Worm (Caenorhabditis elegans): ENCODE data around the gene hpr-17.

Gene hpr-17

DNA sequence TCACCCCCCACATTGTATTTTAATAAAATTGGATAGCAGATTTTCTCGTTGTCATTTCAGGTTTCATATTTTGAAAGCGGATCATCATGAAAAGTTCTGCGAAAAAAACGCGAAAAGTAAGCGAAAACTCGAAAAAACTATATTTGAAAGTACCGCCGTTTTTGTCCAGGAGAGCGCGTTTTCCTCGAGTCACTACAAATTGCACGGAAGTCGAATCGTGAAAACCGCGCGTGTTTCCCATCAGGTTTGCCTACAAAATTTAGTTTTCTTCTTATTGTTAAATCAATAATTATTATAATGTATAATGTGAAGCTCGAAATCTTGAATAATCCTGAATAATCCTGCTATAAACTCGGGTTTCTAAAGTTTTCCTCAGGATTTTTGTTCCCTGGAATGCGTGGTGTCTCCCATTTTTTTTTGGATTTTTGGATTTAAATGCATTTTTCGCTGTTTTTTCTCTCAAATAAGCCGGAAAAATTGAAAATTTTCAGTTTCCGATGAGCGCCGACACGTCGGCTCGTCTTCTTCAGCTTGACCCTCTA is 42.9 kb upstream of the hpr-17 start, which contains the start of gene btf-1:
Gene btf-1, plus strand, starts transcription at position 492 of the 542 bp plus-strand sequence.
- TF ChIP-seq sea-2 (GFP tag; optimal IDR thresholded peaks at IDR 0.05), result no peak
- peak; percentile 41 for TF ChIP-seq snpc-4 (tag; optimal IDR thresholded peaks at IDR 0.05)
- TF ChIP-seq hmg-11 (tag; optimal IDR thresholded peaks at IDR 0.05), result peak; percentile 61
- no peak for TF ChIP-seq nhr-76 (tag; optimal IDR thresholded peaks at IDR 0.05)
- peak; percentile 66 for TF ChIP-seq R02D3.7 (tag; optimal IDR thresholded peaks at IDR 0.05)
- no peak for TF ChIP-seq ceh-82 (tag; optimal IDR thresholded peaks at IDR 0.05)
- no peak for TF ChIP-seq egl-27 (tag; optimal IDR thresholded peaks at IDR 0.05)
- peak; percentile 20 for TF ChIP-seq nhr-25 (tag; optimal IDR thresholded peaks at IDR 0.05)
- TF ChIP-seq egl-5 (tag; optimal IDR thresholded peaks at IDR 0.05), result peak; percentile 50
- no peak for TF ChIP-seq nhr-43 (tag; optimal IDR thresholded peaks at IDR 0.05; ENCODE audit: poor library complexity, severe bottlenecking)
- no peak for TF ChIP-seq mdl-1 (tag; optimal IDR thresholded peaks at IDR 0.05)
- TF ChIP-seq daf-12 (tag; optimal IDR thresholded peaks at IDR 0.05), result no peak
- peak; percentile 49 for TF ChIP-seq nhr-23 (tag; optimal IDR thresholded peaks at IDR 0.05)
- peak; percentile 68 for TF ChIP-seq nfya-1 (tag; optimal IDR thresholded peaks at IDR 0.05; ENCODE audit: insufficient read depth)
- TF ChIP-seq nhr-77 (tag; optimal IDR thresholded peaks at IDR 0.05), result peak; percentile 76
- TF ChIP-seq ceh-16 (tag; optimal IDR thresholded peaks at IDR 0.05), result no peak
- no peak for TF ChIP-seq mml-1 (tag; optimal IDR thresholded peaks at IDR 0.05)
- no peak for TF ChIP-seq eor-1 (tag; optimal IDR thresholded peaks at IDR 0.05)
- no peak for TF ChIP-seq fos-1 (tag; optimal IDR thresholded peaks at IDR 0.05)
- TF ChIP-seq ztf-4 (tag; optimal IDR thresholded peaks at IDR 0.05), result no peak
- TF ChIP-seq pqm-1 (tag; optimal IDR thresholded peaks at IDR 0.05), result peak; percentile 5
- no peak for TF ChIP-seq nhr-12 (tag; optimal IDR thresholded peaks at IDR 0.05)
- TF ChIP-seq lsy-12 (tag; optimal IDR thresholded peaks at IDR 0.05), result peak; percentile 70
- TF ChIP-seq lin-15B (tag; optimal IDR thresholded peaks at IDR 0.05), result peak; percentile 87
- no peak for TF ChIP-seq fkh-2 (tag; optimal IDR thresholded peaks at IDR 0.05)
- no peak for TF ChIP-seq elt-3 (tag; optimal IDR thresholded peaks at IDR 0.05)
- peak; percentile 45 for TF ChIP-seq ceh-28 (tag; optimal IDR thresholded peaks at IDR 0.05)
- peak; percentile 70 for TF ChIP-seq fkh-10 (GFP tag; optimal IDR thresholded peaks at IDR 0.05)
- no peak for TF ChIP-seq ZK546.5 (tag; optimal IDR thresholded peaks at IDR 0.05)
- TF ChIP-seq nhr-237 (tag; optimal IDR thresholded peaks at IDR 0.05), result no peak
- TF ChIP-seq ztf-11 (tag; optimal IDR thresholded peaks at IDR 0.05), result no peak
- peak; percentile 82 for TF ChIP-seq ama-1 (optimal IDR thresholded peaks at IDR 0.05)
- no peak for TF ChIP-seq unc-62 (GFP tag; optimal IDR thresholded peaks at IDR 0.05)
- no peak for TF ChIP-seq zag-1 (tag; optimal IDR thresholded peaks at IDR 0.05)
- TF ChIP-seq ceh-9 (tag; optimal IDR thresholded peaks at IDR 0.05), result no peak
- peak; percentile 54 for TF ChIP-seq jun-1 (tag; optimal IDR thresholded peaks at IDR 0.05)
- TF ChIP-seq elt-1 (tag; optimal IDR thresholded peaks at IDR 0.05), result no peak
- no peak for TF ChIP-seq aly-2 (tag; optimal IDR thresholded peaks at IDR 0.05)
- TF ChIP-seq tbx-2 (tag; optimal IDR thresholded peaks at IDR 0.05), result no peak
- TF ChIP-seq unc-39 (tag; optimal IDR thresholded peaks at IDR 0.05), result no peak
- peak; percentile 44 for TF ChIP-seq lin-39 (tag; optimal IDR thresholded peaks at IDR 0.05)
- no peak for TF ChIP-seq nhr-67 (tag; optimal IDR thresholded peaks at IDR 0.05)
- peak; percentile 60 for TF ChIP-seq skn-1 (tag; optimal IDR thresholded peaks at IDR 0.05)
- no peak for TF ChIP-seq nhr-11 (tag; optimal IDR thresholded peaks at IDR 0.05)
- no peak for TF ChIP-seq nhr-28 (tag; optimal IDR thresholded peaks at IDR 0.05)
- TF ChIP-seq elt-2 (tag; optimal IDR thresholded peaks at IDR 0.05), result peak; percentile 51
- peak; percentile 78 for TF ChIP-seq pha-4 (tag; optimal IDR thresholded peaks at IDR 0.05)
